Fruit fly (Drosophila melanogaster) whole organism, embryonic: Measurements from ENCODE around the gene CG32036.
A peak's percentile ranks its signal among the peaks of the same experiment; 100 is the strongest.

Experiments used
- Adf1 ChIP-seq: fragments of 200-800 bp; sonication (Bioruptor generic); IDR thresholded peaks from 2 replicates; pipeline ENCODE4 v1.3.6; 2022; ENCODE audit warnings: missing biosample characterization, missing genetic modification characterization
- CG10209 ChIP-seq: fragments of 200-800 bp; sonication (Bioruptor generic); optimal IDR thresholded peaks from 3 replicates; lab custom pipeline; 2017; ENCODE audit warnings: missing biosample characterization, mild to moderate bottlenecking, missing genetic modification characterization, missing genetic modification reagents
- CG10431 ChIP-seq: fragments of 200-800 bp; sonication (Bioruptor generic); optimal IDR thresholded peaks from 3 replicates; lab custom pipeline; 2018; ENCODE audit warnings: missing biosample characterization, mild to moderate bottlenecking, missing genetic modification characterization
- CG10543 ChIP-seq: fragments of 200-800 bp; sonication (Bioruptor generic); optimal IDR thresholded peaks from 3 replicates; lab custom pipeline; 2017; ENCODE audit warnings: missing biosample characterization, mild to moderate bottlenecking, missing genetic modification characterization, moderate library complexity
- CG12769 ChIP-seq: fragments of 200-800 bp; sonication (Bioruptor generic); optimal IDR thresholded peaks from 2 replicates; lab custom pipeline; 2019; ENCODE audit warnings: missing biosample characterization, mild to moderate bottlenecking, missing genetic modification characterization, moderate library complexity
- CG1529 ChIP-seq: fragments of 200-800 bp; sonication (Bioruptor generic); optimal IDR thresholded peaks from 3 replicates; lab custom pipeline; 2018; ENCODE audit warnings: missing biosample characterization, missing genetic modification characterization
- CG17385 ChIP-seq: fragments of 200-800 bp; sonication (Bioruptor generic); optimal IDR thresholded peaks from 3 replicates; lab custom pipeline; 2018; ENCODE audit warnings: missing biosample characterization, mild to moderate bottlenecking, missing genetic modification characterization
- CG18476 ChIP-seq: fragments of 200-800 bp; sonication (Bioruptor generic); optimal IDR thresholded peaks from 2 replicates; lab custom pipeline; 2016; ENCODE audit warnings: missing biosample characterization, mild to moderate bottlenecking, missing genetic modification characterization
- CG32532 ChIP-seq: fragments of 200-800 bp; sonication (Bioruptor generic); IDR thresholded peaks from 2 replicates; pipeline ENCODE4 v1.3.6; 2022; ENCODE audit warnings: missing biosample characterization, missing genetic modification characterization
- CG34376 ChIP-seq: fragments of 200-800 bp; sonication (Bioruptor generic); optimal IDR thresholded peaks from 2 replicates; lab custom pipeline; 2018; ENCODE audit warnings: missing biosample characterization, mild to moderate bottlenecking, missing genetic modification characterization
- CG3995 ChIP-seq: fragments of 200-800 bp; sonication (Bioruptor generic); optimal IDR thresholded peaks from 3 replicates; lab custom pipeline; 2016; ENCODE audit warnings: missing biosample characterization, missing genetic modification characterization
- CG4360 ChIP-seq: fragments of 200-800 bp; sonication (Bioruptor generic); IDR thresholded peaks from 2 replicates; pipeline ENCODE4 v1.3.6; 2022; ENCODE audit warnings: missing biosample characterization, missing genetic modification characterization
- CG4854 ChIP-seq: fragments of 200-800 bp; sonication (Bioruptor generic); optimal IDR thresholded peaks from 2 replicates; lab custom pipeline; 2016; ENCODE audit warnings: missing biosample characterization, missing genetic modification characterization, inconsistent platforms
- CG6813 ChIP-seq: fragments of 200-800 bp; sonication (Bioruptor generic); optimal IDR thresholded peaks from 2 replicates; lab custom pipeline; 2017; ENCODE audit warnings: missing biosample characterization, missing genetic modification characterization, mild to moderate bottlenecking, moderate library complexity, missing genetic modification reagents
- CG8290 ChIP-seq, 3 experiments: fragments of 200-800 bp; sonication (Bioruptor generic); optimal IDR thresholded peaks; 2 replicates each; lab custom pipeline; 2016 to 2019; ENCODE audit warnings: missing biosample characterization in 3 of 3, missing genetic modification characterization in 3 of 3, mild to moderate bottlenecking in 2 of 3, moderate library complexity in 1 of 3
- CG8478 ChIP-seq: fragments of >200 bp; optimal IDR thresholded peaks from 2 replicates; lab custom pipeline; 2018
- CG8944 ChIP-seq: fragments of 200-800 bp; sonication (Bioruptor generic); optimal IDR thresholded peaks from 3 replicates; lab custom pipeline; 2016; ENCODE audit warnings: missing biosample characterization, missing genetic modification characterization
- Dbx ChIP-seq: fragments of 200-800 bp; sonication (Bioruptor generic); IDR thresholded peaks from 3 replicates; pipeline ENCODE4 v1.3.6; 2022; ENCODE audit warnings: missing biosample characterization, missing genetic modification characterization
- Deaf1 ChIP-seq: fragments of 200-800 bp; optimal IDR thresholded peaks from 3 replicates; lab custom pipeline; 2019; ENCODE audit warnings: missing biosample characterization, mild to moderate bottlenecking, missing genetic modification characterization, moderate library complexity
- Doc3 ChIP-seq: fragments of 200-800 bp; sonication (Bioruptor generic); IDR thresholded peaks from 3 replicates; pipeline ENCODE4 v1.3.6; 2022; ENCODE audit warnings: missing biosample characterization, missing genetic modification characterization; ENCODE audit not compliant: partially characterized antibody
- Dref ChIP-seq: fragments of 200-800 bp; sonication (Bioruptor generic); IDR thresholded peaks from 2 replicates; pipeline ENCODE4 v1.3.6; 2022; ENCODE audit warnings: missing biosample characterization, missing genetic modification characterization
- Elba2 ChIP-seq: fragments of 200-800 bp; sonication (Bioruptor generic); optimal IDR thresholded peaks from 3 replicates; lab custom pipeline; 2016; ENCODE audit warnings: missing biosample characterization, missing genetic modification characterization
- Ets65A ChIP-seq: fragments of 200-800 bp; sonication (Bioruptor generic); peaks from one replicate; lab custom pipeline; 2016; ENCODE audit warnings: missing biosample characterization, missing genetic modification characterization
- Hey ChIP-seq: fragments of 200-800 bp; sonication (Bioruptor generic); optimal IDR thresholded peaks from 3 replicates; lab custom pipeline; 2018; ENCODE audit warnings: missing biosample characterization, mild to moderate bottlenecking, missing genetic modification characterization
- Lhr ChIP-seq: fragments of 200-800 bp; sonication (Bioruptor generic); optimal IDR thresholded peaks from 3 replicates; lab custom pipeline; 2017; ENCODE audit warnings: mild to moderate bottlenecking, missing biosample characterization, missing genetic modification reagents, missing genetic modification characterization
- Poxn ChIP-seq: fragments of 200-800 bp; sonication (Bioruptor generic); IDR thresholded peaks from 2 replicates; pipeline ENCODE4 v1.3.6; 2022; ENCODE audit warnings: missing biosample characterization, missing genetic modification characterization
- Ptx1 ChIP-seq: fragments of 200-800 bp; sonication (Bioruptor generic); IDR thresholded peaks from 2 replicates; pipeline ENCODE4 v1.3.6; 2022; ENCODE audit warnings: missing biosample characterization, missing genetic modification characterization
- Scr ChIP-seq: fragments of 200-800 bp; sonication (Bioruptor generic); IDR thresholded peaks from 2 replicates; pipeline ENCODE4 v1.3.6; 2022; ENCODE audit warnings: missing biosample characterization, missing genetic modification characterization; ENCODE audit not compliant: partially characterized antibody
- Sry-δ ChIP-seq: fragments of 200-800 bp; sonication (Bioruptor generic); optimal IDR thresholded peaks from 2 replicates; lab custom pipeline; 2016; ENCODE audit warnings: missing biosample characterization, missing genetic modification characterization
- ap ChIP-seq: fragments of 200-800 bp; sonication (Bioruptor generic); IDR thresholded peaks from 2 replicates; pipeline ENCODE4 v1.3.6; 2022; ENCODE audit warnings: missing biosample characterization, missing genetic modification characterization
- bsh ChIP-seq, 2 experiments: fragments of 200-800 bp; sonication (Bioruptor generic); optimal IDR thresholded peaks; 2 replicates each; lab custom pipeline; 2017 to 2018; ENCODE audit warnings: mild to moderate bottlenecking in 2 of 2, missing biosample characterization in 2 of 2, missing genetic modification characterization in 2 of 2, moderate library complexity in 1 of 2
- cg ChIP-seq: fragments of 200-800 bp; sonication (Bioruptor generic); optimal IDR thresholded peaks from 3 replicates; lab custom pipeline; 2019; ENCODE audit warnings: missing biosample characterization, mild to moderate bottlenecking, missing genetic modification characterization, moderate library complexity
- chinmo ChIP-seq: fragments of 200-800 bp; sonication (Bioruptor generic); IDR thresholded peaks from 4 replicates; pipeline ENCODE4 v1.3.6; 2022; ENCODE audit warnings: missing biosample characterization, missing genetic modification characterization; ENCODE audit not compliant: partially characterized antibody
- crol ChIP-seq: fragments of 200-800 bp; sonication (Bioruptor generic); IDR thresholded peaks from 2 replicates; pipeline ENCODE4 v1.3.6; 2022; ENCODE audit warnings: missing biosample characterization, missing genetic modification characterization
- cwo ChIP-seq: fragments of 200-800 bp; sonication (Bioruptor generic); optimal IDR thresholded peaks from 3 replicates; lab custom pipeline; 2017; ENCODE audit warnings: missing biosample characterization, missing genetic modification characterization, mild to moderate bottlenecking, moderate library complexity, missing genetic modification reagents
- danr ChIP-seq: fragments of 200-800 bp; sonication (Bioruptor generic); IDR thresholded peaks from 2 replicates; pipeline ENCODE4 v1.3.6; 2022; ENCODE audit warnings: missing biosample characterization, missing genetic modification characterization
- exex ChIP-seq: fragments of 200-800 bp; sonication (Bioruptor generic); optimal IDR thresholded peaks from 4 replicates; lab custom pipeline; 2018; ENCODE audit warnings: missing biosample characterization, mild to moderate bottlenecking, missing genetic modification characterization, moderate library complexity
- gfzf ChIP-seq: fragments of 200-800 bp; sonication (Bioruptor generic); optimal IDR thresholded peaks from 2 replicates; lab custom pipeline; 2016; ENCODE audit warnings: missing biosample characterization, mild to moderate bottlenecking, missing genetic modification characterization, moderate library complexity
- hbn ChIP-seq: fragments of 200-800 bp; sonication (Bioruptor generic); IDR thresholded peaks from 2 replicates; pipeline ENCODE4 v1.3.6; 2022; ENCODE audit warnings: missing biosample characterization, missing genetic modification characterization; ENCODE audit not compliant: partially characterized antibody
- kay ChIP-seq: fragments of 200-800 bp; sonication (Bioruptor generic); optimal IDR thresholded peaks from 2 replicates; lab custom pipeline; 2016; ENCODE audit warnings: missing biosample characterization, missing genetic modification characterization
- lbe ChIP-seq: fragments of 200-800 bp; sonication (Bioruptor generic); optimal IDR thresholded peaks from 2 replicates; lab custom pipeline; 2016; ENCODE audit warnings: missing biosample characterization, mild to moderate bottlenecking, missing genetic modification characterization
- nom ChIP-seq: fragments of 200-800 bp; sonication (Bioruptor generic); optimal IDR thresholded peaks from 2 replicates; lab custom pipeline; 2017; ENCODE audit warnings: missing biosample characterization, missing genetic modification characterization, mild to moderate bottlenecking, moderate library complexity, missing genetic modification reagents
- oc ChIP-seq: fragments of 200-800 bp; sonication (Bioruptor generic); optimal IDR thresholded peaks from 2 replicates; lab custom pipeline; 2018; ENCODE audit warnings: missing biosample characterization, mild to moderate bottlenecking, missing genetic modification characterization, moderate library complexity
- pho ChIP-seq: fragments of 200-800 bp; sonication (Bioruptor generic); optimal IDR thresholded peaks from 2 replicates; lab custom pipeline; 2016; ENCODE audit warnings: missing biosample characterization, missing genetic modification characterization
- prd ChIP-seq, 3 experiments: fragments of >200 bp in 2 of 3; fragments of 200-800 bp in 1 of 3; sonication (Bioruptor generic) in 1 of 3; optimal IDR thresholded peaks in 2 of 3; IDR thresholded peaks in 1 of 3; 2 replicates in 2 of 3; 3 replicates in 1 of 3; pipeline versions ENCODE4 v1.3.6 to Lab custom; 2017 to 2022; ENCODE audit warnings: missing biosample characterization in 1 of 3, missing genetic modification characterization in 1 of 3
- repo ChIP-seq: fragments of 200-800 bp; sonication (Bioruptor generic); optimal IDR thresholded peaks from 2 replicates; lab custom pipeline; 2016; ENCODE audit warnings: missing biosample characterization, missing genetic modification characterization
- ro ChIP-seq: fragments of 200-800 bp; sonication (Bioruptor generic); IDR thresholded peaks from 2 replicates; pipeline ENCODE4 v1.3.6; 2022; ENCODE audit warnings: missing biosample characterization, missing genetic modification characterization
- vfl ChIP-seq: fragments of 200-800 bp; sonication (Bioruptor generic); optimal IDR thresholded peaks from 2 replicates; lab custom pipeline; 2016; ENCODE audit warnings: missing biosample characterization, missing genetic modification characterization
- wdn ChIP-seq: fragments of 200-800 bp; sonication (Bioruptor generic); IDR thresholded peaks from 2 replicates; pipeline ENCODE4 v1.3.6; 2022; ENCODE audit warnings: missing biosample characterization, missing genetic modification characterization
- yki ChIP-seq: fragments of >200 bp; optimal IDR thresholded peaks from 3 replicates; lab custom pipeline; 2018
- zfh1 ChIP-seq: fragments of 200-800 bp; sonication (Bioruptor generic); IDR thresholded peaks from 3 replicates; pipeline ENCODE4 v1.3.6; 2022; ENCODE audit warnings: missing biosample characterization, missing genetic modification characterization

CG32036 gene

DNA sequence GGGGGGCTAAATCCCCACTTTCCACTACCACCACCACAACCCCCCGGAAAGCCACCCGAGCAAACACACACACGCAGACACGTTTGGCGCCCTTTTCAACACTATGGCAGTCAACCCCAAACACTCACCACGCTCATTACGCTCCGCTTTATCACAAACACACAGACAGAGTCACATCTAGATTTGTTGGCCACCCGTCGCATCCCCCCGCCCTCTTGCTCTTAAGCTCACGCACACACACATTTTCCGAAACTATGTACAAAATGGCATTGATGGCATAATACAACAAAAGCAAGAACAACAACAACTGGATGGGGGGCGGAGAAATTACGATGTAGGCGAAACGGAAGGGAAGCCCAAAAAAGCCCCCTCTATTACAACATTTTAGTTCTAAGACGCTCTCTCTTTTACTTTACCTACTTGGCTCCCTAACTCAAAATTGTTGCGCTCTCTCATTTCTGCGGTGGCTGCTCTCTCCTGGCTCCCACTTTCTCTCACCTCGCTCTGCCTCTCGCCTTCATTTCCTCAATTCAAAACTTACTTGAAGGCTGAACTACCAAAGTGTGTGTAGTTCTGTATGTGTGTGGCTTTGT, 23.3 kb downstream of the CG32036 start (continued):
- TF ChIP-seq Deaf1 (tag; lab: Kevin White, UChicago) (peak; percentile 5), Lhr (GFP tag; lab: Kevin White, UChicago) (no peak), Dbx (0 out of 3 replicates have a peak, but pooled peaks have one; percentile 16), CG8290 (GFP tag; optimal IDR thresholded peaks at IDR 0.05; lab: Kevin White, UChicago) (no peak), CG8290 (tag; optimal IDR thresholded peaks at IDR 0.05; lab: Kevin White, UChicago) (peak; percentile 10 to 50), danr (GFP tag; lab: Robert Waterston, UW) (no peak), CG3995 (GFP tag; lab: Kevin White, UChicago) (no peak), CG8944 (GFP tag; lab: Kevin White, UChicago) (no peak), Doc3 (GFP tag; lab: Robert Waterston, UW) (no peak), Adf1 (GFP tag; lab: Robert Waterston, UW) (peak; percentile 51; the same call in 1 of the 2 replicates), oc (tag; lab: Kevin White, UChicago) (peak; percentile 6), CG10209 (GFP tag; lab: Kevin White, UChicago) (no peak), ap (GFP tag; lab: Robert Waterston, UW) (no peak), exex (tag; lab: Kevin White, UChicago) (peak; percentile 16), Sry-δ (GFP tag; lab: Kevin White, UChicago) (no peak), CG4854 (no peak), cwo (no peak), zfh1 (GFP tag; lab: Robert Waterston, UW) (no peak), prd (optimal IDR thresholded peaks at IDR 0.05; lab: Kevin White, UChicago) (no peak), prd (GFP tag; IDR thresholded peaks at IDR 0.05; lab: Robert Waterston, UW) (no peak), Ptx1 (no peak), crol (GFP tag; lab: Robert Waterston, UW) (peak; percentile 91), hbn (peak; percentile 23; the same call in 1 of the 2 replicates), CG32532 (GFP tag; lab: Robert Waterston, UW) (no peak), CG10543 (GFP tag; lab: Kevin White, UChicago) (peak; percentile 50), Scr (GFP tag; lab: Robert Waterston, UW) (no peak), yki (lab: Kevin White, UChicago) (peak; percentile 49), pho (GFP tag; lab: Kevin White, UChicago) (no peak), kay (GFP tag; lab: Kevin White, UChicago) (no peak), CG12769 (peak; percentile 30)

DNA sequence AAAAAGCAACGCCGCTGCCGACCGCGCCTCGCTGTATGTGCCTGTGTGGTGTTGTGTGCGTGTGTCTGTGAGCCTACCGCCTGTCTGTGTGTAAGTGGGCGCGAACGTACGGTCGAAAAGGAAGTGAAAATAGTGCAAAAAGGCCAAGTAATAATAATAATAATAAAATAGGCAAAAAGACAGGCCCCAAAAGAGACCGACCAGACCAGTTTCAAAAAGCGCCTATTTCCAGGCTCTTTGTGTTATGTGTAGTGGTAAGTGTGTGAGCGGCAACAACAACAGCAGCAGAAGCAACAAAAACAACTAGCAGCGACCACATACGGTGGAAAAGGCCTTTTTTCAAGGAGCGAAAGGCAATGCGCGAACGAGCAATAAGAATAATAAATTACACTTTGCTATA, 26.2 kb downstream of the CG32036 start:
- no peak for TF ChIP-seq gfzf (GFP tag; lab: Kevin White, UChicago)
- no peak for TF ChIP-seq Poxn (GFP tag; lab: Robert Waterston, UW)
- no peak for TF ChIP-seq CG34376 (GFP tag; lab: Kevin White, UChicago)
- no peak for TF ChIP-seq CG1529
- TF ChIP-seq CG6813: no peak
- TF ChIP-seq wdn (GFP tag; lab: Robert Waterston, UW): no peak
- TF ChIP-seq CG18476 (GFP tag; lab: Kevin White, UChicago): no peak
- TF ChIP-seq Ets65A (GFP tag; lab: Kevin White, UChicago): no peak
- no peak for TF ChIP-seq vfl (GFP tag; lab: Kevin White, UChicago)
- no peak for TF ChIP-seq repo (GFP tag; lab: Kevin White, UChicago)
- peak; percentile 69 for TF ChIP-seq CG4360
- TF ChIP-seq Dref (GFP tag; lab: Robert Waterston, UW): no peak
- no peak for TF ChIP-seq ro (GFP tag; lab: Robert Waterston, UW)
- TF ChIP-seq nom: peak; percentile 92
- no peak for TF ChIP-seq lbe (GFP tag; lab: Kevin White, UChicago)
- TF ChIP-seq Elba2 (GFP tag; lab: Kevin White, UChicago): peak; percentile 49
- TF ChIP-seq CG17385 (GFP tag; lab: Kevin White, UChicago): no peak
- TF ChIP-seq cg: peak; percentile 86
- no peak for TF ChIP-seq CG8478
- no peak for TF ChIP-seq Hey (tag; lab: Kevin White, UChicago)
- 0 out of 4 replicates have a peak, but pooled peaks have one; percentile 49 for TF ChIP-seq chinmo (GFP tag; lab: Robert Waterston, UW)
- TF ChIP-seq CG10431 (GFP tag; lab: Kevin White, UChicago): no peak
- peak in 1 of 2 experiments; percentile 20 for TF ChIP-seq bsh (GFP tag; optimal IDR thresholded peaks at IDR 0.05; lab: Kevin White, UChicago)
